Worm (Caenorhabditis elegans) whole organism, midembryonic: Measurements from ENCODE around the gene F32D8.15.

Experiments used
- cog-1 ChIP-seq: sonication (generic microtip); optimal IDR thresholded peaks from 2 replicates; lab custom pipeline; 2016; ENCODE audit warnings: missing genetic modification characterization, missing compliant biosample characterization
- flt-1 ChIP-seq: fragments of 200-800 bp; sonication (Bioruptor generic); IDR thresholded peaks from 2 replicates; pipeline ENCODE4 v1.3.6; 2022; ENCODE audit warnings: missing genetic modification characterization, missing compliant biosample characterization
- med-1 ChIP-seq: sonication (generic microtip); optimal IDR thresholded peaks from 2 replicates; lab custom pipeline; 2017; ENCODE audit warnings: missing genetic modification characterization, mild to moderate bottlenecking, missing compliant biosample characterization, antibody characterized with exemption, missing genetic modification reagents; ENCODE audit not compliant: insufficient read depth

DNA sequence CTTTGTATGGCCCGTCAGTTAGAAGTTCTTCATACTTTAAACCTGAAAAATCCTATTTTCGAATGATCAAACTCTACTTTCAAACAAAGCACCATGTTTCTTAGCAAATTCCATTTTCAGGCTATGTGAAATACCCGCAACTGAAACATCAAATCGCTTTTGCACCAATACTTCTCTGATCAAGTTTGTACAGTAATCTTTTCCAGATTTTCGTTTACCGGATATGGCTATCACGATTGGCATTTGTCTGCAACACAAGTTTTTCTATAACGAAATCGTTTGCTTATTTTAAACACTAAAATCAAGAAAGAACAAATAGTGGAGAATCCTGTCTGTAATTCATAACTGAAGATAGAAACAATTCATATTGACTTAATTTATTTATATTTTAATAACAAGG lies 7.6 kb upstream of the F32D8.15 start, which contains the start of gene F32D8.13:
- TF ChIP-seq flt-1 (GFP tag; lab: Robert Waterston, UW) (no peak), cog-1 (tag; lab: Kevin White, UChicago) (no peak), med-1 (no peak)
